Fruit fly (Drosophila melanogaster): Measurements from ENCODE around the gene Srrm234.
A peak's percentile ranks its signal among the peaks of the same experiment; 100 is the strongest.

Gene Srrm234

dm6 chr3L:1690727-1691413 lies 26.0 kb upstream of the Srrm234 start (continued):
- peak; percentile 78 for TF ChIP-seq cyc (GFP tag; optimal IDR thresholded peaks at IDR 0.05)
- peak; percentile 76 for TF ChIP-seq OdsH (GFP tag; optimal IDR thresholded peaks at IDR 0.05)
- TF ChIP-seq acj6 (GFP tag; optimal IDR thresholded peaks at IDR 0.05): peak; percentile 78
- peak; percentile 80 for TF ChIP-seq Hr4 (GFP tag; optimal IDR thresholded peaks at IDR 0.05)
- TF ChIP-seq Blimp-1 (GFP tag; optimal IDR thresholded peaks at IDR 0.05): peak; percentile 20
- peak; percentile 64 for TF ChIP-seq esn (GFP tag; optimal IDR thresholded peaks at IDR 0.05)
- TF ChIP-seq Hr39 (GFP tag; optimal IDR thresholded peaks at IDR 0.05): peak; percentile 66
- peak; percentile 67 for TF ChIP-seq CG11902 (GFP tag; optimal IDR thresholded peaks at IDR 0.05)
- TF ChIP-seq CG10631 (GFP tag; optimal IDR thresholded peaks at IDR 0.05): peak; percentile 77
- no peak for TF ChIP-seq Eip93F (GFP tag; optimal IDR thresholded peaks at IDR 0.05)
- peak; percentile 27 for TF ChIP-seq Sox102F (GFP tag; optimal IDR thresholded peaks at IDR 0.05)
- TF ChIP-seq CG4318 (GFP tag; optimal IDR thresholded peaks at IDR 0.05): peak; percentile 64
- TF ChIP-seq Eip75B (GFP tag; optimal IDR thresholded peaks at IDR 0.05): peak; percentile 80
- TF ChIP-seq achi (GFP tag; optimal IDR thresholded peaks at IDR 0.05): peak; percentile 78
- peak; percentile 22 for TF ChIP-seq vri (GFP tag; optimal IDR thresholded peaks at IDR 0.05)

DNA sequence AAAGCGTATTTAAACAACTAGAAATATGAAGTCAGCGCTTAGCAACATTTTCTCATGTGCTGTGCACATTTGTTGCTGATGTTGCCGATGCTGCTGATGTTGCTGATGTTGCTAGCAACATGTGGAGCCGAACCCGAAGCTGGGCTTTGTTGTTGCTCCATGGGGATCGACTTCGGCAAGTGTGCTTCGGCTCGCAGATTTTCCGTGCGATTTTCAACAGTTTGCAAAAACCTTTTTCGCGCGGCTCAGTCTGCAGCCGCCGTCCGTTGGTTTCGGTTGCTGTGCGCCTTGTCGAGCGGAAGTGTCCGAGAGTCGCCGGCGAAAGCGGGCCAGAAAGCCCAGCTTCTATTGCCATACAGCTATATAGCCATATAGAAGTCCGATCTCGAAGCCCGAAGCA lies 23.7 kb upstream of the Srrm234 start:
- TF ChIP-seq cyc (GFP tag; optimal IDR thresholded peaks at IDR 0.05) (no peak), svp (GFP tag) (peak; percentile 20), Ets96B (tag; optimal IDR thresholded peaks at IDR 0.05) (no peak), CG1621 (tag; optimal IDR thresholded peaks at IDR 0.05) (peak; percentile 46), Sox15 (GFP tag; optimal IDR thresholded peaks at IDR 0.05) (no peak), dsx (GFP tag; optimal IDR thresholded peaks at IDR 0.05; ENCODE audit: poor library complexity, severe bottlenecking) (no peak), esn (GFP tag; optimal IDR thresholded peaks at IDR 0.05) (no peak), Lpt (GFP tag; optimal IDR thresholded peaks at IDR 0.05) (no peak), CG8319 (GFP tag; optimal IDR thresholded peaks at IDR 0.05) (no peak), fd85E (GFP tag; optimal IDR thresholded peaks at IDR 0.05) (no peak), topi (GFP tag; optimal IDR thresholded peaks at IDR 0.05) (no peak), CG32006 (GFP tag; optimal IDR thresholded peaks at IDR 0.05) (no peak), Gug (GFP tag; IDR thresholded peaks at IDR 0.05) (no peak), CG11762 (GFP tag; optimal IDR thresholded peaks at IDR 0.05; ENCODE audit: insufficient read depth) (no peak), CG8632 (GFP tag; optimal IDR thresholded peaks at IDR 0.05) (no peak), CG10669 (GFP tag; optimal IDR thresholded peaks at IDR 0.05) (no peak), eg (GFP tag; IDR thresholded peaks at IDR 0.05) (peak; percentile 34; the same call in 1 of the 3 replicates), Hr39 (GFP tag; optimal IDR thresholded peaks at IDR 0.05) (no peak), Eip75B (GFP tag; optimal IDR thresholded peaks at IDR 0.05) (peak; percentile 11), Ets21C (GFP tag; optimal IDR thresholded peaks at IDR 0.05) (no peak), CG34406 (GFP tag; optimal IDR thresholded peaks at IDR 0.05) (no peak), CG6808 (GFP tag; optimal IDR thresholded peaks at IDR 0.05) (no peak), CG6276 (GFP tag; optimal IDR thresholded peaks at IDR 0.05) (no peak), CG31627 (GFP tag; optimal IDR thresholded peaks at IDR 0.05) (no peak), net (GFP tag; optimal IDR thresholded peaks at IDR 0.05) (no peak), CG4318 (GFP tag; optimal IDR thresholded peaks at IDR 0.05) (no peak), CG9139 (GFP tag; optimal IDR thresholded peaks at IDR 0.05) (no peak), CG3919 (GFP tag; optimal IDR thresholded peaks at IDR 0.05) (no peak), lz (GFP tag; optimal IDR thresholded peaks at IDR 0.05) (no peak), CG6163 (GFP tag; IDR thresholded peaks at IDR 0.05) (peak; percentile 44; the same call in 2 of the 3 replicates), vri (GFP tag; optimal IDR thresholded peaks at IDR 0.05) (no peak), CG10631 (GFP tag; optimal IDR thresholded peaks at IDR 0.05) (no peak), Eip78C (GFP tag) (peak; percentile 49), CG15336 (GFP tag; IDR thresholded peaks at IDR 0.05) (no peak), Hr38 (GFP tag; optimal IDR thresholded peaks at IDR 0.05) (no peak), ss (GFP tag; optimal IDR thresholded peaks at IDR 0.05) (no peak), OdsH (GFP tag; optimal IDR thresholded peaks at IDR 0.05) (no peak), Met (GFP tag; optimal IDR thresholded peaks at IDR 0.05) (no peak)
